Fruit fly (Drosophila melanogaster): ENCODE data around the gene Nsf2.

Gene Nsf2

DNA sequence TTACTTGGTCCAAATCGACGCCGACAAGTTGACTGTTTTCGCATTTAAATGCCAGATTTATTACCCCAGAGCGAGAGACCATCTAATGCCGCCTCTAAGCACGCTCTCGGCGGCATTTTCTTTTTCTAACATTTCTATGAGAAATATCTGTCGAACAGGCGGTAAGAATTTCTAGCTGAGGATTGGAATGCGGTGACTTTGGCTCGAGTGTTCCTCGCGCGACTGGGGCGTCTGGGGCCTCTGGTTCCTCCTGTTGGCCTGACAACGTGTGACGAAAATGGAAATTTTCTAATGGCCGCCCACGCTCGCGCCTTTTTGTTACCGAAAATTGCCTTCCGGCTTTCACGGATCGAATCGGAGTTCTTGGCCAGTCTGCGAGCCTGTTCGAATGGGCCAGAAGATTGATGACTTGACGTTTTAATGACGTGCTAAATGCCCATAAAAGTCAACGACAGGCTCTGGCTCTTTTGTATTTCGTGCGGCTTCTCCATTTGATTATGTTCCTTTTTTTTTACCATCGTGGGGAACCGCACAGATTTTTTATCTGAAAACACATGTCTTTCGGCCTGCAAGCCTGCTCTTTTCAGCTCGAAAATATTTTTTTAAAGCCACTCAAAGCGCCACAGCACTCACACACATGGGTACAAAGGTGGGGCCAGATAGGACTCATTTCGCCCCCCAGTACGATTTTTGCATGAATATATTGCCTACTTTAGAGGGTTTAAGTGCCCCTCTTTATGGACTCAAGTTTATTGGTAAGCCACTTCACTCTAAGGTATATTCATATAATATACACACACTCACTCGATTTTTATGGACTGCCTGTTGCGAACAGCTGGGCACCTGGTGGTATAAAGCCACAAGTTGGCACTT lies 36.4 kb downstream of the Nsf2 start:
- no peak for TF ChIP-seq pdm3 (GFP tag; optimal IDR thresholded peaks at IDR 0.05)
- no peak for TF ChIP-seq CG10669 (GFP tag; optimal IDR thresholded peaks at IDR 0.05)
- TF ChIP-seq spab (GFP tag; optimal IDR thresholded peaks at IDR 0.05), result no peak

DNA sequence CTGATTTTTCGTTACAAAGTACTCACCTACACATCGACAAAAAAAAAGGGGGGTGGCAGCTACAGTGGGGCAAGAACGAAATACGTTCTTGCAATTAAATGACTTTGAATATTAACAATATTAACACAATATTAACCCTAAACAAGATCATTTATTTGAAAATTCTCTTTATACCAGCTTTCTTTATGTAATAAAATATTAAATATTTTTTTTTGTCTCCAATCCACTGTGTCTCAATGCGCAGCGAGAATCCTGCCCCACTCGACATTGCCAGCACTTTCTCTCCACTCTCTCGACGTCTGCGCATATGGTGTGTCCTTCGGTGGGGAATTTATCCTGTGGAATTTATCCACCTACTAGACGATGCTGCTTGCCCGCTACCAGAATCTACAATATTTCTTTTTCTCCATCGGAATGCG lies 37.4 kb downstream of the Nsf2 start:
- TF ChIP-seq Gug (GFP tag; IDR thresholded peaks at IDR 0.05) (peak; percentile 84), CG9139 (GFP tag; optimal IDR thresholded peaks at IDR 0.05) (peak; percentile 65), CG11294 (GFP tag; IDR thresholded peaks at IDR 0.05) (peak; percentile 75), CG16779 (tag; optimal IDR thresholded peaks at IDR 0.05) (peak; percentile 46), CG1621 (tag; optimal IDR thresholded peaks at IDR 0.05) (peak; percentile 66), CG8119 (GFP tag; IDR thresholded peaks at IDR 0.05) (peak; percentile 88), Eip75B (GFP tag; optimal IDR thresholded peaks at IDR 0.05) (peak; percentile 69), spab (GFP tag; optimal IDR thresholded peaks at IDR 0.05) (peak; percentile 70), CG31627 (GFP tag; optimal IDR thresholded peaks at IDR 0.05) (peak; percentile 40), Sox102F (GFP tag; optimal IDR thresholded peaks at IDR 0.05) (peak; percentile 60), CG6808 (GFP tag; optimal IDR thresholded peaks at IDR 0.05) (peak; percentile 78), CG3919 (GFP tag; optimal IDR thresholded peaks at IDR 0.05) (peak; percentile 80), pdm3 (GFP tag; optimal IDR thresholded peaks at IDR 0.05) (peak; percentile 55), CG3032 (tag; optimal IDR thresholded peaks at IDR 0.05) (peak; percentile 51), CG6276 (GFP tag; optimal IDR thresholded peaks at IDR 0.05) (peak; percentile 53), lz (GFP tag; optimal IDR thresholded peaks at IDR 0.05) (peak; percentile 70), dsx (GFP tag; optimal IDR thresholded peaks at IDR 0.05; ENCODE audit: poor library complexity, severe bottlenecking) (no peak), CG8319 (GFP tag; optimal IDR thresholded peaks at IDR 0.05) (peak; percentile 30), CG34406 (GFP tag; optimal IDR thresholded peaks at IDR 0.05) (peak; percentile 75), vri (GFP tag; optimal IDR thresholded peaks at IDR 0.05) (peak; percentile 53), Smox (GFP tag; optimal IDR thresholded peaks at IDR 0.05) (peak; percentile 62), OdsH (GFP tag; optimal IDR thresholded peaks at IDR 0.05) (peak; percentile 72), esn (GFP tag; optimal IDR thresholded peaks at IDR 0.05) (peak; percentile 75), fd59A (GFP tag; optimal IDR thresholded peaks at IDR 0.05) (peak; percentile 43), CG32006 (GFP tag; optimal IDR thresholded peaks at IDR 0.05) (peak; percentile 81), ss (GFP tag; optimal IDR thresholded peaks at IDR 0.05) (peak; percentile 50 to 85), Sox14 (GFP tag; optimal IDR thresholded peaks at IDR 0.05) (peak; percentile 40), cyc (GFP tag; optimal IDR thresholded peaks at IDR 0.05) (peak; percentile 50), Hr38 (GFP tag; optimal IDR thresholded peaks at IDR 0.05) (no peak), Ets21C (GFP tag; optimal IDR thresholded peaks at IDR 0.05) (peak; percentile 10), CG10631 (GFP tag; optimal IDR thresholded peaks at IDR 0.05) (peak; percentile 75), Eip78C (GFP tag) (peak; percentile 93), Lpt (GFP tag; optimal IDR thresholded peaks at IDR 0.05) (peak; percentile 51), eg (GFP tag; IDR thresholded peaks at IDR 0.05) (peak; percentile 91), net (GFP tag; optimal IDR thresholded peaks at IDR 0.05) (peak; percentile 70), salr (GFP tag; optimal IDR thresholded peaks at IDR 0.05) (no peak), CG6854 (GFP tag; optimal IDR thresholded peaks at IDR 0.05) (peak; percentile 8), Eip93F (GFP tag; optimal IDR thresholded peaks at IDR 0.05) (no peak), Hr4 (GFP tag; optimal IDR thresholded peaks at IDR 0.05) (peak; percentile 67), CG6792 (GFP tag; optimal IDR thresholded peaks at IDR 0.05) (peak; percentile 68), fd85E (GFP tag; optimal IDR thresholded peaks at IDR 0.05) (no peak), CG11762 (GFP tag; optimal IDR thresholded peaks at IDR 0.05; ENCODE audit: insufficient read depth) (peak; percentile 55), CG11902 (GFP tag; optimal IDR thresholded peaks at IDR 0.05) (peak; percentile 48), CG8632 (GFP tag; optimal IDR thresholded peaks at IDR 0.05) (peak; percentile 76), Blimp-1 (GFP tag; optimal IDR thresholded peaks at IDR 0.05) (peak; percentile 14), CG4318 (GFP tag; optimal IDR thresholded peaks at IDR 0.05) (peak; percentile 61)

Data from whole organism, prepupa.